Worm (Caenorhabditis elegans): ENCODE results near the gene his-59.

DNA sequence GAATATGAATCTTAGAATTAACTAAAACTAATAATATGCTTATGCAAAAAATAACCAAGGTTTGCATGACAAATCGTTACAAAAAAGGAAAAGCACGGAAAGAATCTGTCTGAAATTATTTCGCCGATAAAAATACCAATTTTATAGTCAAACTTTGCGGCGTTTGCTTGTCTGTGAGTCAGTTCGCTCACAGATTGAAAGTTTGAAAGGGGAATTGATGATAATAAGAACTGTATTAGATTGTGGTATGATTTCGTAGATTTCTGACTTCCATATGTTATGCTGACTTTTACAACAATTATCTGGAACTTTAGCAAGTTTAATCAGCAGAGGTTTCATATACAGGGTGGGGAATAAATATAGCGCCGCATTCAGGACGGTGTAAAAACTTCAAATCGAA lies 27.8 kb upstream of the his-59 start, which contains the start of gene F13B6.2:
- TF ChIP-seq dmd-9 (GFP tag; IDR thresholded peaks at IDR 0.05) (no peak), dmd-8 (GFP tag; IDR thresholded peaks at IDR 0.05) (no peak), nhr-111 (GFP tag; optimal IDR thresholded peaks at IDR 0.05) (no peak), zag-1 (tag; optimal IDR thresholded peaks at IDR 0.05) (no peak), nhr-11 (tag; optimal IDR thresholded peaks at IDR 0.05) (no peak), mep-1 (tag; optimal IDR thresholded peaks at IDR 0.05) (no peak), T20F7.1 (GFP tag; optimal IDR thresholded peaks at IDR 0.05) (no peak), lin-13 (GFP tag; optimal IDR thresholded peaks at IDR 0.05) (no peak), unc-62 (GFP tag; optimal IDR thresholded peaks at IDR 0.05 in 1 of 2) (no peak), unc-62 (tag; optimal IDR thresholded peaks at IDR 0.05) (no peak), egl-43 (GFP tag; IDR thresholded peaks at IDR 0.05) (no peak), snpc-4 (tag; optimal IDR thresholded peaks at IDR 0.05) (no peak), R02D3.7 (tag; optimal IDR thresholded peaks at IDR 0.05) (no peak)

Measured in whole organism, L4 larva.